Fruit fly (Drosophila melanogaster) whole organism, prepupa: ENCODE data around the gene Mcad.

Experiments used
- CG16779 ChIP-seq: fragments of 200-800 bp; sonication (Bioruptor generic); optimal IDR thresholded peaks from 3 replicates; lab custom pipeline; 2017; ENCODE audit warnings: missing biosample characterization, mild to moderate bottlenecking, missing genetic modification characterization
- CG3032 ChIP-seq: fragments of 200-800 bp; optimal IDR thresholded peaks from 2 replicates; lab custom pipeline; 2019; ENCODE audit warnings: missing biosample characterization, mild to moderate bottlenecking, missing genetic modification characterization, moderate library complexity
- CG6854 ChIP-seq: fragments of 200-800 bp; sonication (Bioruptor generic); optimal IDR thresholded peaks from 2 replicates; lab custom pipeline; 2017; ENCODE audit warnings: missing biosample characterization, mild to moderate bottlenecking, missing genetic modification characterization
- CG7368 ChIP-seq: fragments of 200-800 bp; sonication (Bioruptor generic); optimal IDR thresholded peaks from 3 replicates; lab custom pipeline; 2016; ENCODE audit warnings: missing biosample characterization, missing genetic modification characterization

DNA sequence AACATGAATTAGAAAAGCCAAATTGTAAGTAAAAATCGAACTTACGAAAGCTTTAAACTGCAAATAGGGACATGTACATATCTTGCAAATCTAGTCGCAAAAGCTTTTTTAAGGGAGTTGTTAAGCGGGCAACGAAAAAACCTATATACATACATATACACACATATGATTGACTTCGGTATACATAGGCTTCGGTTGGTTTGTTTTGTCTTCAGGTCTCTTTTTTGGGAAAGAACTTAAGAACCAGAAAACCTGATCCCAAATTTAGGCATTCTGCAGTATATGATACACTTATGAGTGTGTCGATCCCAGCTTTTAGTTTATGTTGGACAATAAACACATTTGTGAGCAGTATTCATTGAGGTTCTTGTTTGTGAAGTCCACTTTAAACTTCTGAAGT is 7.5 kb downstream of the Mcad start:
- no peak for TF ChIP-seq CG7368
- no peak for TF ChIP-seq CG16779 (tag; lab: Kevin White, UChicago)
- TF ChIP-seq CG6854 (GFP tag; lab: Kevin White, UChicago): no peak
- no peak for TF ChIP-seq CG3032 (tag; lab: Kevin White, UChicago)
